Worm (Caenorhabditis elegans): ENCODE data around the gene rnf-5.

DNA sequence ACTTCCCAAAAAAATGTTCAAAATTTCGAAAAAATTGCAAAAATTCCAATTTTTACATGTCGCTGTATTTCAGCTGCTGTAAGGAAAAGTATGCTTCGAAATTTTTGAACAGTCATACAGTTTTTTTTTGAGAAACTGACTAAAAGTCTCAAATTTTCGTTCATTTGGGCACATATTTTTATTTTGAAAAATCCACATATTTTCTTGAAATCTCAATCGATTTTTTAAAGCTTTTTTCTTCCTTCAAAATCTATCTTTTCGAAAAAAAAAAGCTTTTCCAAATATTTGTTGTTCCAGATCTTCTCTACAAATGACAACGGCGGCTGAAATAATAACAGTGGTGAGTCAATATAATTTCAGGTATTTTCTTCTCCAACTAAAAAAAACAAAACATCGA, 30.3 kb upstream of the rnf-5 start, which contains the start of gene asd-1:
- TF ChIP-seq pax-1 (tag; optimal IDR thresholded peaks at IDR 0.05) = no peak
- TF ChIP-seq elt-2 (tag; optimal IDR thresholded peaks at IDR 0.05) = no peak
- no peak for TF ChIP-seq ceh-18 (tag; optimal IDR thresholded peaks at IDR 0.05)
- TF ChIP-seq ceh-9 (tag; optimal IDR thresholded peaks at IDR 0.05) = no peak
- TF ChIP-seq sox-4 (tag; optimal IDR thresholded peaks at IDR 0.05) = no peak
- TF ChIP-seq ceh-30 (tag; optimal IDR thresholded peaks at IDR 0.05) = no peak
- no peak for TF ChIP-seq ceh-45 (GFP tag; IDR thresholded peaks at IDR 0.05)

Measured in whole organism, late embryonic.